Fruit fly (Drosophila melanogaster) whole organism, embryonic: Measurements from ENCODE around the gene CG5909.

Source experiments
- B-H1 ChIP-seq: fragments of 200-800 bp; sonication (Bioruptor generic); IDR thresholded peaks from 3 replicates; pipeline ENCODE4 v1.3.6; 2022; ENCODE audit warnings: missing biosample characterization, missing genetic modification characterization
- Bgb ChIP-seq: fragments of 200-800 bp; sonication (Bioruptor generic); IDR thresholded peaks from 2 replicates; pipeline ENCODE4 v1.3.6; 2022; ENCODE audit warnings: missing biosample characterization, missing genetic modification characterization; ENCODE audit not compliant: partially characterized antibody
- CG11504 ChIP-seq: fragments of 200-800 bp; sonication (Bioruptor generic); optimal IDR thresholded peaks from 3 replicates; lab custom pipeline; 2019; ENCODE audit warnings: missing biosample characterization, mild to moderate bottlenecking, missing genetic modification characterization, moderate library complexity
- CG15479 ChIP-seq: fragments of 200-800 bp; sonication (Bioruptor generic); optimal IDR thresholded peaks from 3 replicates; lab custom pipeline; 2019; ENCODE audit warnings: missing biosample characterization, mild to moderate bottlenecking, missing genetic modification characterization, moderate library complexity
- CG15601 ChIP-seq: fragments of 200-800 bp; sonication (Bioruptor generic); optimal IDR thresholded peaks from 3 replicates; lab custom pipeline; 2019; ENCODE audit warnings: missing biosample characterization, mild to moderate bottlenecking, missing genetic modification characterization, moderate library complexity
- CG16779 ChIP-seq: fragments of 200-800 bp; sonication (Bioruptor generic); IDR thresholded peaks from 2 replicates; pipeline ENCODE4 v1.3.6; 2022; ENCODE audit warnings: missing biosample characterization, missing genetic modification characterization
- CG16863 ChIP-seq: fragments of 200-800 bp; sonication (Bioruptor generic); optimal IDR thresholded peaks from 3 replicates; lab custom pipeline; 2016; ENCODE audit warnings: missing biosample characterization, missing genetic modification characterization
- CG2116 ChIP-seq: fragments of 200-800 bp; sonication (Bioruptor generic); optimal IDR thresholded peaks from 3 replicates; lab custom pipeline; 2018; ENCODE audit warnings: missing biosample characterization, mild to moderate bottlenecking, missing genetic modification characterization
- CG3065 ChIP-seq: fragments of 200-800 bp; sonication (Bioruptor generic); optimal IDR thresholded peaks from 2 replicates; lab custom pipeline; 2016; ENCODE audit warnings: missing biosample characterization, missing genetic modification characterization
- CG31365 ChIP-seq: fragments of 200-800 bp; sonication (Bioruptor generic); optimal IDR thresholded peaks from 2 replicates; lab custom pipeline; 2018; ENCODE audit warnings: missing biosample characterization, mild to moderate bottlenecking, missing genetic modification characterization
- CG33213 ChIP-seq: fragments of 200-800 bp; sonication (Bioruptor generic); optimal IDR thresholded peaks from 3 replicates; lab custom pipeline; 2016; ENCODE audit warnings: missing biosample characterization, missing genetic modification characterization
- CG3838 ChIP-seq: fragments of 200-800 bp; sonication (Bioruptor generic); optimal IDR thresholded peaks from 3 replicates; lab custom pipeline; 2016; ENCODE audit warnings: missing biosample characterization, missing genetic modification characterization
- CG6813 ChIP-seq: fragments of 200-800 bp; sonication (Bioruptor generic); optimal IDR thresholded peaks from 2 replicates; lab custom pipeline; 2017; ENCODE audit warnings: missing biosample characterization, missing genetic modification characterization, mild to moderate bottlenecking, moderate library complexity, missing genetic modification reagents
- CG7556 ChIP-seq: fragments of 200-800 bp; sonication (Bioruptor generic); optimal IDR thresholded peaks from 2 replicates; lab custom pipeline; 2017; ENCODE audit warnings: missing biosample characterization, mild to moderate bottlenecking, missing genetic modification characterization
- CG8359 ChIP-seq: fragments of 200-800 bp; sonication (Bioruptor generic); optimal IDR thresholded peaks from 2 replicates; lab custom pipeline; 2017; ENCODE audit warnings: missing biosample characterization, mild to moderate bottlenecking, missing genetic modification characterization, borderline replicate concordance
- HLH54F ChIP-seq: fragments of 200-800 bp; sonication (Bioruptor generic); optimal IDR thresholded peaks from 3 replicates; lab custom pipeline; 2016; ENCODE audit warnings: missing biosample characterization, missing genetic modification characterization
- Hsf ChIP-seq: fragments of 200-800 bp; sonication (Bioruptor generic); optimal IDR thresholded peaks from 3 replicates; lab custom pipeline; 2016; ENCODE audit warnings: missing biosample characterization, missing genetic modification characterization
- Lim3 ChIP-seq: fragments of 200-800 bp; sonication (Bioruptor generic); IDR thresholded peaks from 2 replicates; pipeline ENCODE4 v1.3.6; 2022; ENCODE audit warnings: missing biosample characterization, missing genetic modification characterization
- Nf-YB ChIP-seq: fragments of 200-800 bp; sonication (Bioruptor generic); optimal IDR thresholded peaks from 3 replicates; lab custom pipeline; 2019; ENCODE audit warnings: missing biosample characterization, mild to moderate bottlenecking, missing genetic modification characterization, moderate library complexity
- Sry-β ChIP-seq: fragments of 200-800 bp; sonication (Bioruptor generic); optimal IDR thresholded peaks from 2 replicates; lab custom pipeline; 2018; ENCODE audit warnings: missing biosample characterization, mild to moderate bottlenecking, missing genetic modification characterization, moderate library complexity
- Sry-δ ChIP-seq: fragments of 200-800 bp; sonication (Bioruptor generic); optimal IDR thresholded peaks from 2 replicates; lab custom pipeline; 2016; ENCODE audit warnings: missing biosample characterization, missing genetic modification characterization
- amos ChIP-seq: fragments of 200-800 bp; sonication (Bioruptor generic); IDR thresholded peaks from 2 replicates; pipeline ENCODE4 v1.3.6; 2022; ENCODE audit warnings: missing biosample characterization, missing genetic modification characterization; ENCODE audit not compliant: partially characterized antibody
- bcd ChIP-seq: fragments of 200-800 bp; sonication (Bioruptor generic); optimal IDR thresholded peaks from 2 replicates; lab custom pipeline; 2017; ENCODE audit warnings: missing biosample characterization, mild to moderate bottlenecking, missing genetic modification characterization
- bigmax ChIP-seq: fragments of 200-800 bp; sonication (Bioruptor generic); optimal IDR thresholded peaks from 2 replicates; lab custom pipeline; 2018; ENCODE audit warnings: missing biosample characterization, mild to moderate bottlenecking, missing genetic modification characterization
- cad ChIP-seq: fragments of >200 bp; optimal IDR thresholded peaks from 2 replicates; lab custom pipeline; 2017; ENCODE audit warnings: missing biosample characterization, missing genetic modification characterization
- chm ChIP-seq: fragments of 200-800 bp; sonication (Bioruptor generic); IDR thresholded peaks from 2 replicates; pipeline ENCODE4 v1.3.6; 2022; ENCODE audit warnings: missing biosample characterization, missing genetic modification characterization
- corto ChIP-seq: fragments of 200-800 bp; sonication (Bioruptor generic); optimal IDR thresholded peaks from 2 replicates; lab custom pipeline; 2016; ENCODE audit warnings: missing biosample characterization, mild to moderate bottlenecking, missing genetic modification characterization, moderate library complexity
- croc ChIP-seq: fragments of 200-800 bp; sonication (Bioruptor generic); conservative IDR thresholded peaks from 3 replicates; pipeline ENCODE4 v1.3.6; 2022; ENCODE audit warnings: missing biosample characterization, missing genetic modification characterization
- ewg ChIP-seq: fragments of 200-800 bp; sonication (Bioruptor generic); optimal IDR thresholded peaks from 3 replicates; lab custom pipeline; 2017; ENCODE audit warnings: mild to moderate bottlenecking, missing biosample characterization, missing genetic modification reagents, missing genetic modification characterization
- eyg ChIP-seq: fragments of 200-800 bp; sonication (Bioruptor generic); optimal IDR thresholded peaks from 3 replicates; lab custom pipeline; 2016; ENCODE audit warnings: missing biosample characterization, missing genetic modification characterization
- h ChIP-seq: fragments of >200 bp; optimal IDR thresholded peaks from 2 replicates; lab custom pipeline; 2017
- ham ChIP-seq: fragments of 200-800 bp; sonication (Bioruptor generic); IDR thresholded peaks from 2 replicates; pipeline ENCODE4 v1.3.6; 2022; ENCODE audit warnings: missing biosample characterization, missing genetic modification characterization
- luna ChIP-seq: fragments of 200-800 bp; sonication (Bioruptor generic); optimal IDR thresholded peaks from 2 replicates; lab custom pipeline; 2016; ENCODE audit warnings: missing biosample characterization, missing genetic modification characterization
- mld ChIP-seq: fragments of 200-800 bp; sonication (Bioruptor generic); IDR thresholded peaks from 3 replicates; pipeline ENCODE4 v1.3.6; 2022; ENCODE audit warnings: missing biosample characterization, missing genetic modification characterization; ENCODE audit not compliant: partially characterized antibody
- org-1 ChIP-seq: fragments of 200-800 bp; sonication (Bioruptor generic); optimal IDR thresholded peaks from 2 replicates; lab custom pipeline; 2017; ENCODE audit warnings: missing biosample characterization, missing genetic modification characterization
- p53 ChIP-seq: fragments of 200-800 bp; sonication (Bioruptor generic); optimal IDR thresholded peaks from 2 replicates; lab custom pipeline; 2016; ENCODE audit warnings: missing biosample characterization, missing genetic modification characterization
- prd ChIP-seq, 3 experiments: fragments of >200 bp in 2 of 3; fragments of 200-800 bp in 1 of 3; sonication (Bioruptor generic) in 1 of 3; optimal IDR thresholded peaks in 2 of 3; IDR thresholded peaks in 1 of 3; 2 replicates in 2 of 3; 3 replicates in 1 of 3; pipeline versions ENCODE4 v1.3.6 to Lab custom; 2017 to 2022; ENCODE audit warnings: missing biosample characterization in 1 of 3, missing genetic modification characterization in 1 of 3
- pros ChIP-seq: fragments of 200-800 bp; sonication (Bioruptor generic); optimal IDR thresholded peaks from 3 replicates; lab custom pipeline; 2019; ENCODE audit warnings: missing biosample characterization, mild to moderate bottlenecking, missing genetic modification characterization, moderate library complexity
- rib ChIP-seq: fragments of 200-800 bp; sonication (Bioruptor generic); IDR thresholded peaks from 2 replicates; pipeline ENCODE4 v1.3.6; 2022; ENCODE audit warnings: missing biosample characterization, missing genetic modification characterization
- row ChIP-seq: fragments of 200-800 bp; sonication (Bioruptor generic); IDR thresholded peaks from 3 replicates; pipeline ENCODE4 v1.3.6; 2022; ENCODE audit warnings: missing biosample characterization, missing genetic modification characterization
- run ChIP-seq: fragments of 200-800 bp; sonication (Bioruptor generic); optimal IDR thresholded peaks from 3 replicates; lab custom pipeline; 2018; ENCODE audit warnings: missing biosample characterization, mild to moderate bottlenecking, missing genetic modification characterization
- ssp ChIP-seq: fragments of 200-800 bp; sonication (Bioruptor generic); IDR thresholded peaks from 2 replicates; pipeline ENCODE4 v1.3.6; 2022; ENCODE audit warnings: missing biosample characterization, missing genetic modification characterization
- tio ChIP-seq: fragments of 200-800 bp; sonication (Bioruptor generic); optimal IDR thresholded peaks from 2 replicates; lab custom pipeline; 2017; ENCODE audit warnings: missing biosample characterization, missing genetic modification characterization, inconsistent platforms
- unpg ChIP-seq: fragments of 200-800 bp; sonication (Bioruptor generic); optimal IDR thresholded peaks from 3 replicates; lab custom pipeline; 2018; ENCODE audit warnings: missing biosample characterization, mild to moderate bottlenecking, missing genetic modification characterization, moderate library complexity
- wor ChIP-seq: fragments of 200-800 bp; sonication (Bioruptor generic); IDR thresholded peaks from 2 replicates; pipeline ENCODE4 v1.3.6; 2022; ENCODE audit warnings: missing biosample characterization, missing genetic modification characterization
- zen ChIP-seq: fragments of 200-800 bp; sonication (Bioruptor generic); optimal IDR thresholded peaks from 3 replicates; lab custom pipeline; 2018; ENCODE audit warnings: missing biosample characterization, mild to moderate bottlenecking, missing genetic modification characterization, moderate library complexity

Gene CG5909

dm6 chr3R:27111784-27112602, 49.0 kb upstream of the CG5909 start, which contains the start of the genes gb and CG5815 (continued):
- peak; percentile 83 for TF ChIP-seq ssp (GFP tag; lab: Robert Waterston, UW)
- TF ChIP-seq unpg, result peak; percentile 89
- peak; percentile 17 for TF ChIP-seq CG31365 (tag; lab: Kevin White, UChicago)
- peak; percentile 69 for TF ChIP-seq wor (GFP tag; lab: Robert Waterston, UW)
- peak; percentile 79 for TF ChIP-seq croc
- no peak for TF ChIP-seq bigmax
- TF ChIP-seq CG3065 (GFP tag; lab: Kevin White, UChicago), result peak; percentile 67

- TF ChIP-seq cad, result no peak
- no peak for TF ChIP-seq pros (GFP tag; lab: Kevin White, UChicago)
- no peak for TF ChIP-seq luna (GFP tag; lab: Kevin White, UChicago)
- TF ChIP-seq CG16863, result no peak
- no peak for TF ChIP-seq Hsf (GFP tag; lab: Kevin White, UChicago)
- TF ChIP-seq p53 (GFP tag; lab: Kevin White, UChicago), result no peak
- TF ChIP-seq corto (GFP tag; lab: Kevin White, UChicago), result no peak
- TF ChIP-seq CG8359 (GFP tag; lab: Kevin White, UChicago), result no peak
- TF ChIP-seq Bgb (GFP tag; lab: Robert Waterston, UW), result peak; percentile 85
- no peak for TF ChIP-seq CG15601 (tag; lab: Kevin White, UChicago)
- no peak for TF ChIP-seq prd (optimal IDR thresholded peaks at IDR 0.05; lab: Kevin White, UChicago)
- no peak for TF ChIP-seq prd (GFP tag; IDR thresholded peaks at IDR 0.05; lab: Robert Waterston, UW)
- no peak for TF ChIP-seq chm (GFP tag; lab: Robert Waterston, UW)
- no peak for TF ChIP-seq CG6813
- no peak for TF ChIP-seq CG33213 (GFP tag; lab: Kevin White, UChicago)
- TF ChIP-seq run, result no peak
- TF ChIP-seq Sry-δ (GFP tag; lab: Kevin White, UChicago), result peak; percentile 84
- TF ChIP-seq org-1 (GFP tag; lab: Kevin White, UChicago), result no peak
- no peak for TF ChIP-seq CG3838 (GFP tag; lab: Kevin White, UChicago)
- TF ChIP-seq ham (GFP tag; lab: Robert Waterston, UW), result no peak
- TF ChIP-seq mld (GFP tag; lab: Robert Waterston, UW), result peak; percentile 61; the same call in 1 of the 3 replicates
- no peak for TF ChIP-seq bcd (GFP tag; lab: Kevin White, UChicago)
- 0 out of 2 replicates have a peak, but pooled peaks have one; percentile 2 for TF ChIP-seq CG16779 (GFP tag; lab: Robert Waterston, UW)
- no peak for TF ChIP-seq HLH54F (GFP tag; lab: Kevin White, UChicago)
- no peak for TF ChIP-seq tio (GFP tag; lab: Kevin White, UChicago)
- TF ChIP-seq amos (GFP tag; lab: Robert Waterston, UW), result peak; percentile 85
- TF ChIP-seq row (GFP tag; lab: Robert Waterston, UW), result 0 out of 3 replicates have a peak, but pooled peaks have one; percentile 7
- peak; percentile 62; the same call in 1 of the 2 replicates for TF ChIP-seq rib
- no peak for TF ChIP-seq eyg (GFP tag; lab: Kevin White, UChicago)
- no peak for TF ChIP-seq zen
- TF ChIP-seq h (lab: Kevin White, UChicago), result no peak
- TF ChIP-seq CG2116 (GFP tag; lab: Kevin White, UChicago), result peak; percentile 41
- TF ChIP-seq B-H1 (GFP tag; lab: Robert Waterston, UW), result no peak
- no peak for TF ChIP-seq Sry-β (GFP tag; lab: Kevin White, UChicago)
- TF ChIP-seq CG7556, result no peak
- peak; percentile 6 for TF ChIP-seq Nf-YB (GFP tag; lab: Kevin White, UChicago)
- no peak for TF ChIP-seq CG15479 (GFP tag; lab: Kevin White, UChicago)
- no peak for TF ChIP-seq unpg
- no peak for TF ChIP-seq ewg (GFP tag; lab: Kevin White, UChicago)
- no peak for TF ChIP-seq Lim3 (GFP tag; lab: Robert Waterston, UW)
- TF ChIP-seq CG11504 (tag; lab: Kevin White, UChicago), result no peak
Measured at dm6 chr3R:27116465-27117092, 44.4 kb upstream of the CG5909 start, which contains the start of the genes CG6066 and CG5880. TSS of gene CG6066 (minus strand) at chr3R:27116707. TSS of gene CG5880 (plus strand) at chr3R:27116745.
